Fruit fly (Drosophila melanogaster) whole organism, embryonic: ENCODE results near the gene CG32075.
A peak's percentile ranks its signal among the peaks of the same experiment; 100 is the strongest.

Experiments used
- Atf3 ChIP-seq: fragments of 200-800 bp; sonication (Bioruptor generic); optimal IDR thresholded peaks from 3 replicates; lab custom pipeline; 2016; ENCODE audit warnings: missing biosample characterization, missing genetic modification characterization
- Atf6 ChIP-seq: fragments of 200-800 bp; sonication (Bioruptor generic); IDR thresholded peaks from 2 replicates; pipeline ENCODE4 v1.3.6; 2022; ENCODE audit warnings: missing biosample characterization, missing genetic modification characterization
- CG10274 ChIP-seq: fragments of 200-800 bp; sonication (Bioruptor generic); optimal IDR thresholded peaks from 3 replicates; lab custom pipeline; 2017; ENCODE audit warnings: missing biosample characterization, mild to moderate bottlenecking, missing genetic modification characterization
- CG11504 ChIP-seq: fragments of 200-800 bp; sonication (Bioruptor generic); optimal IDR thresholded peaks from 3 replicates; lab custom pipeline; 2019; ENCODE audit warnings: missing biosample characterization, mild to moderate bottlenecking, missing genetic modification characterization, moderate library complexity
- CG13894 ChIP-seq: fragments of 200-800 bp; sonication (Bioruptor generic); optimal IDR thresholded peaks from 3 replicates; lab custom pipeline; 2018; ENCODE audit warnings: missing biosample characterization, mild to moderate bottlenecking, missing genetic modification characterization, moderate library complexity
- CG14965 ChIP-seq: fragments of 200-800 bp; sonication (Bioruptor generic); optimal IDR thresholded peaks from 2 replicates; lab custom pipeline; 2016; ENCODE audit warnings: missing biosample characterization, missing genetic modification characterization, borderline replicate concordance
- CG1832 ChIP-seq: fragments of 200-800 bp; sonication (Bioruptor generic); optimal IDR thresholded peaks from 2 replicates; lab custom pipeline; 2017; ENCODE audit warnings: missing biosample characterization, mild to moderate bottlenecking, missing genetic modification characterization, inconsistent platforms
- CG18619 ChIP-seq: fragments of 200-800 bp; sonication (Bioruptor generic); optimal IDR thresholded peaks from 3 replicates; lab custom pipeline; 2017; ENCODE audit warnings: missing biosample characterization, mild to moderate bottlenecking, missing genetic modification characterization
- CG2116 ChIP-seq: fragments of 200-800 bp; sonication (Bioruptor generic); optimal IDR thresholded peaks from 3 replicates; lab custom pipeline; 2018; ENCODE audit warnings: missing biosample characterization, mild to moderate bottlenecking, missing genetic modification characterization
- CG2199 ChIP-seq: fragments of 200-800 bp; sonication (Bioruptor generic); IDR thresholded peaks from 3 replicates; pipeline ENCODE4 v1.3.6; 2022; ENCODE audit warnings: missing biosample characterization, missing genetic modification characterization
- CG2889 ChIP-seq: fragments of 200-800 bp; sonication (Bioruptor generic); IDR thresholded peaks from 3 replicates; pipeline ENCODE4 v1.3.6; 2022; ENCODE audit warnings: missing biosample characterization, missing genetic modification characterization
- CG31224 ChIP-seq: fragments of 200-800 bp; sonication (Bioruptor generic); IDR thresholded peaks from 2 replicates; pipeline ENCODE4 v1.3.6; 2022; ENCODE audit warnings: missing biosample characterization, missing genetic modification characterization
- CG33557 ChIP-seq: fragments of 200-800 bp; sonication (Bioruptor generic); optimal IDR thresholded peaks from 2 replicates; lab custom pipeline; 2019; ENCODE audit warnings: missing biosample characterization, mild to moderate bottlenecking, missing genetic modification characterization, moderate library complexity
- CG3847 ChIP-seq: fragments of 200-800 bp; sonication (Bioruptor generic); IDR thresholded peaks from 2 replicates; pipeline ENCODE4 v1.3.6; 2022; ENCODE audit warnings: missing biosample characterization, missing genetic modification characterization
- CG4360 ChIP-seq: fragments of 200-800 bp; sonication (Bioruptor generic); IDR thresholded peaks from 2 replicates; pipeline ENCODE4 v1.3.6; 2022; ENCODE audit warnings: missing biosample characterization, missing genetic modification characterization
- CG6654 ChIP-seq: fragments of 200-800 bp; sonication (Bioruptor generic); optimal IDR thresholded peaks from 2 replicates; lab custom pipeline; 2017; ENCODE audit warnings: missing biosample characterization, mild to moderate bottlenecking, missing genetic modification characterization
- CG8478 ChIP-seq: fragments of >200 bp; optimal IDR thresholded peaks from 2 replicates; lab custom pipeline; 2018
- CTCF ChIP-seq: fragments of 200-800 bp; sonication (Bioruptor generic); optimal IDR thresholded peaks from 2 replicates; lab custom pipeline; 2017; ENCODE audit warnings: missing biosample characterization, mild to moderate bottlenecking, missing genetic modification characterization, moderate library complexity
- D19A ChIP-seq: fragments of 200-800 bp; optimal IDR thresholded peaks from 3 replicates; lab custom pipeline; 2019; ENCODE audit warnings: missing biosample characterization, mild to moderate bottlenecking, missing genetic modification characterization, moderate library complexity
- Deaf1 ChIP-seq: fragments of 200-800 bp; optimal IDR thresholded peaks from 3 replicates; lab custom pipeline; 2019; ENCODE audit warnings: missing biosample characterization, mild to moderate bottlenecking, missing genetic modification characterization, moderate library complexity
- Doc3 ChIP-seq: fragments of 200-800 bp; sonication (Bioruptor generic); IDR thresholded peaks from 3 replicates; pipeline ENCODE4 v1.3.6; 2022; ENCODE audit warnings: missing biosample characterization, missing genetic modification characterization; ENCODE audit not compliant: partially characterized antibody
- Drgx ChIP-seq: fragments of 200-800 bp; sonication (Bioruptor generic); IDR thresholded peaks from 2 replicates; pipeline ENCODE4 v1.3.6; 2022; ENCODE audit warnings: missing biosample characterization, missing genetic modification characterization
- Ets65A ChIP-seq: fragments of 200-800 bp; sonication (Bioruptor generic); peaks from one replicate; lab custom pipeline; 2016; ENCODE audit warnings: missing biosample characterization, missing genetic modification characterization
- Hand ChIP-seq: fragments of 200-800 bp; sonication (Bioruptor generic); optimal IDR thresholded peaks from 2 replicates; lab custom pipeline; 2017; ENCODE audit warnings: mild to moderate bottlenecking, missing biosample characterization, missing genetic modification reagents, missing genetic modification characterization
- Jarid2 ChIP-seq: fragments of 200-800 bp; sonication (Bioruptor generic); optimal IDR thresholded peaks from 3 replicates; lab custom pipeline; 2017; ENCODE audit warnings: mild to moderate bottlenecking, missing biosample characterization, missing genetic modification reagents, missing genetic modification characterization
- Lpt ChIP-seq: fragments of >200 bp; optimal IDR thresholded peaks from 2 replicates; lab custom pipeline; 2018; ENCODE audit warnings: missing biosample characterization, missing genetic modification characterization
- MTF-1 ChIP-seq: fragments of 200-800 bp; sonication (Bioruptor generic); optimal IDR thresholded peaks from 2 replicates; lab custom pipeline; 2018; ENCODE audit warnings: missing biosample characterization, mild to moderate bottlenecking, missing genetic modification characterization, borderline replicate concordance
- NK7.1 ChIP-seq: fragments of 200-800 bp; sonication (Bioruptor generic); optimal IDR thresholded peaks from 3 replicates; lab custom pipeline; 2016; ENCODE audit warnings: missing biosample characterization, missing genetic modification characterization
- Ptx1 ChIP-seq: fragments of 200-800 bp; sonication (Bioruptor generic); IDR thresholded peaks from 2 replicates; pipeline ENCODE4 v1.3.6; 2022; ENCODE audit warnings: missing biosample characterization, missing genetic modification characterization
- Rfx ChIP-seq: fragments of 200-800 bp; sonication (Bioruptor generic); IDR thresholded peaks from 2 replicates; pipeline ENCODE4 v1.3.6; 2022; ENCODE audit warnings: missing biosample characterization, missing genetic modification characterization
- cad ChIP-seq: fragments of >200 bp; optimal IDR thresholded peaks from 2 replicates; lab custom pipeline; 2017; ENCODE audit warnings: missing biosample characterization, missing genetic modification characterization
- chm ChIP-seq: fragments of 200-800 bp; sonication (Bioruptor generic); IDR thresholded peaks from 2 replicates; pipeline ENCODE4 v1.3.6; 2022; ENCODE audit warnings: missing biosample characterization, missing genetic modification characterization
- chn ChIP-seq: fragments of 200-800 bp; sonication (Bioruptor generic); optimal IDR thresholded peaks from 2 replicates; lab custom pipeline; 2016; ENCODE audit warnings: missing biosample characterization, missing genetic modification characterization
- ci ChIP-seq: fragments of 200-800 bp; sonication (Bioruptor generic); IDR thresholded peaks from 3 replicates; pipeline ENCODE4 v1.3.6; 2022; ENCODE audit warnings: missing biosample characterization, missing genetic modification characterization
- crol ChIP-seq: fragments of 200-800 bp; sonication (Bioruptor generic); IDR thresholded peaks from 2 replicates; pipeline ENCODE4 v1.3.6; 2022; ENCODE audit warnings: missing biosample characterization, missing genetic modification characterization
- da ChIP-seq: fragments of 200-800 bp; sonication (Bioruptor generic); optimal IDR thresholded peaks from 2 replicates; lab custom pipeline; 2016; ENCODE audit warnings: missing biosample characterization, missing genetic modification characterization
- danr ChIP-seq: fragments of 200-800 bp; sonication (Bioruptor generic); IDR thresholded peaks from 2 replicates; pipeline ENCODE4 v1.3.6; 2022; ENCODE audit warnings: missing biosample characterization, missing genetic modification characterization
- emc ChIP-seq: fragments of 200-800 bp; sonication (Bioruptor generic); optimal IDR thresholded peaks from 2 replicates; lab custom pipeline; 2016; ENCODE audit warnings: missing biosample characterization, missing genetic modification characterization
- ems ChIP-seq: fragments of 200-800 bp; sonication (Bioruptor generic); optimal IDR thresholded peaks from 3 replicates; lab custom pipeline; 2016; ENCODE audit warnings: missing biosample characterization, missing genetic modification characterization
- esg ChIP-seq: fragments of 200-800 bp; sonication (Bioruptor generic); conservative IDR thresholded peaks from 2 replicates; pipeline ENCODE4 v1.3.6; 2022; ENCODE audit warnings: missing biosample characterization, missing genetic modification characterization
- exex ChIP-seq: fragments of 200-800 bp; sonication (Bioruptor generic); optimal IDR thresholded peaks from 4 replicates; lab custom pipeline; 2018; ENCODE audit warnings: missing biosample characterization, mild to moderate bottlenecking, missing genetic modification characterization, moderate library complexity
- gsb-n ChIP-seq: fragments of 200-800 bp; sonication (Bioruptor generic); optimal IDR thresholded peaks from 3 replicates; lab custom pipeline; 2018; ENCODE audit warnings: missing biosample characterization, mild to moderate bottlenecking, missing genetic modification characterization
- h ChIP-seq: fragments of >200 bp; optimal IDR thresholded peaks from 2 replicates; lab custom pipeline; 2017
- kni ChIP-seq: fragments of 200-800 bp; sonication (Bioruptor generic); optimal IDR thresholded peaks from 3 replicates; lab custom pipeline; 2017; ENCODE audit warnings: mild to moderate bottlenecking, missing biosample characterization, missing genetic modification reagents, missing genetic modification characterization
- nerfin-1 ChIP-seq: fragments of 200-800 bp; sonication (Bioruptor generic); optimal IDR thresholded peaks from 3 replicates; lab custom pipeline; 2019; ENCODE audit warnings: missing biosample characterization, mild to moderate bottlenecking, missing genetic modification characterization, moderate library complexity
- nerfin-2 ChIP-seq: fragments of 200-800 bp; sonication (Bioruptor generic); IDR thresholded peaks from 2 replicates; pipeline ENCODE4 v1.3.6; 2022; ENCODE audit warnings: missing biosample characterization, missing genetic modification characterization; ENCODE audit not compliant: partially characterized antibody
- onecut ChIP-seq: fragments of 200-800 bp; sonication (Bioruptor generic); IDR thresholded peaks from 2 replicates; pipeline ENCODE4 v1.3.6; 2022; ENCODE audit warnings: missing biosample characterization, missing genetic modification characterization
- pros ChIP-seq: fragments of 200-800 bp; sonication (Bioruptor generic); optimal IDR thresholded peaks from 3 replicates; lab custom pipeline; 2019; ENCODE audit warnings: missing biosample characterization, mild to moderate bottlenecking, missing genetic modification characterization, moderate library complexity
- sens ChIP-seq: fragments of 200-800 bp; sonication (Bioruptor generic); peaks from one replicate; lab custom pipeline; 2016; ENCODE audit warnings: missing biosample characterization, missing genetic modification characterization
- sens-2 ChIP-seq: fragments of 200-800 bp; sonication (Bioruptor generic); IDR thresholded peaks from 2 replicates; pipeline ENCODE4 v1.3.6; 2022; ENCODE audit warnings: missing biosample characterization, missing genetic modification characterization
- vnd ChIP-seq: fragments of 200-800 bp; sonication (Bioruptor generic); IDR thresholded peaks from 3 replicates; pipeline ENCODE4 v1.3.6; 2022; ENCODE audit warnings: missing biosample characterization, missing genetic modification characterization; ENCODE audit not compliant: partially characterized antibody
- yki ChIP-seq: fragments of >200 bp; optimal IDR thresholded peaks from 3 replicates; lab custom pipeline; 2018

Gene CG32075

dm6 chr3L:11046559-11046958, 18.2 kb downstream of the CG32075 start (continued):
- TF ChIP-seq CG8478 (lab: Kevin White, UChicago): no peak
- TF ChIP-seq kni: peak; percentile 24
- no peak for TF ChIP-seq MTF-1 (GFP tag; lab: Kevin White, UChicago)
- TF ChIP-seq Jarid2 (GFP tag; lab: Kevin White, UChicago): peak; percentile 16
- peak; percentile 26 for TF ChIP-seq nerfin-1 (tag; lab: Kevin White, UChicago)
- TF ChIP-seq crol: peak; percentile 91
- TF ChIP-seq Deaf1 (tag; lab: Kevin White, UChicago): peak; percentile 89
- TF ChIP-seq CG6654 (GFP tag; lab: Kevin White, UChicago): no peak
- peak; percentile 68 for TF ChIP-seq yki (lab: Kevin White, UChicago)
- peak; percentile 40; the same call in 1 of the 2 replicates for TF ChIP-seq chm (GFP tag; lab: Robert Waterston, UW)
- no peak for TF ChIP-seq CTCF (GFP tag; lab: Kevin White, UChicago)
- TF ChIP-seq CG13894 (tag; lab: Kevin White, UChicago): peak; percentile 81
- 0 out of 2 replicates have a peak, but pooled peaks have one; percentile 10 for TF ChIP-seq Rfx (GFP tag; lab: Robert Waterston, UW)
- TF ChIP-seq ci (GFP tag; lab: Robert Waterston, UW): 0 out of 3 replicates have a peak, but pooled peaks have one; percentile 35
- TF ChIP-seq CG4360: no peak
- no peak for TF ChIP-seq CG2116
- peak; percentile 22; the same call in 1 of the 2 replicates for TF ChIP-seq onecut (GFP tag; lab: Robert Waterston, UW)
- TF ChIP-seq esg: no peak
- TF ChIP-seq CG1832 (GFP tag; lab: Kevin White, UChicago): peak; percentile 67

- TF ChIP-seq CG33557 (peak; percentile 16), Ptx1 (no peak), sens-2 (GFP tag; lab: Robert Waterston, UW) (no peak), kni (peak; percentile 64), CG4360 (peak; percentile 96), Jarid2 (GFP tag; lab: Kevin White, UChicago) (no peak), D19A (tag; lab: Kevin White, UChicago) (peak; percentile 79), chn (GFP tag; lab: Kevin White, UChicago) (peak; percentile 16), pros (GFP tag; lab: Kevin White, UChicago) (peak; percentile 83), NK7.1 (GFP tag; lab: Kevin White, UChicago) (no peak), Hand (GFP tag; lab: Kevin White, UChicago) (no peak), h (lab: Kevin White, UChicago) (no peak), CG2199 (peak; percentile 93; the same call in 2 of the 3 replicates), Doc3 (GFP tag; lab: Robert Waterston, UW) (no peak), emc (GFP tag; lab: Kevin White, UChicago) (no peak), gsb-n (tag; lab: Kevin White, UChicago) (no peak), vnd (0 out of 3 replicates have a peak, but pooled peaks have one; percentile 24), CG10274 (GFP tag; lab: Kevin White, UChicago) (peak; percentile 97), Atf6 (no peak), CG14965 (GFP tag; lab: Kevin White, UChicago) (no peak), Atf3 (GFP tag; lab: Kevin White, UChicago) (no peak), Ets65A (GFP tag; lab: Kevin White, UChicago) (peak; percentile 54), da (GFP tag; lab: Kevin White, UChicago) (no peak), cad (no peak), Drgx (GFP tag; lab: Robert Waterston, UW) (no peak), CG18619 (GFP tag; lab: Kevin White, UChicago) (no peak), sens (GFP tag; lab: Kevin White, UChicago) (peak; percentile 12), CG31224 (GFP tag; lab: Robert Waterston, UW) (peak; percentile 30; the same call in 1 of the 2 replicates), nerfin-2 (GFP tag; lab: Robert Waterston, UW) (no peak), exex (tag; lab: Kevin White, UChicago) (no peak), CG11504 (tag; lab: Kevin White, UChicago) (peak; percentile 3), Lpt (no peak), ems (no peak), CG3847 (no peak), danr (GFP tag; lab: Robert Waterston, UW) (no peak), CG2889 (GFP tag; lab: Robert Waterston, UW) (no peak)
Measured at dm6 chr3L:11045009-11045408, 19.7 kb downstream of the CG32075 start.
